Fruit fly (Drosophila melanogaster): ENCODE results near the gene subdued.

The subdued gene

DNA sequence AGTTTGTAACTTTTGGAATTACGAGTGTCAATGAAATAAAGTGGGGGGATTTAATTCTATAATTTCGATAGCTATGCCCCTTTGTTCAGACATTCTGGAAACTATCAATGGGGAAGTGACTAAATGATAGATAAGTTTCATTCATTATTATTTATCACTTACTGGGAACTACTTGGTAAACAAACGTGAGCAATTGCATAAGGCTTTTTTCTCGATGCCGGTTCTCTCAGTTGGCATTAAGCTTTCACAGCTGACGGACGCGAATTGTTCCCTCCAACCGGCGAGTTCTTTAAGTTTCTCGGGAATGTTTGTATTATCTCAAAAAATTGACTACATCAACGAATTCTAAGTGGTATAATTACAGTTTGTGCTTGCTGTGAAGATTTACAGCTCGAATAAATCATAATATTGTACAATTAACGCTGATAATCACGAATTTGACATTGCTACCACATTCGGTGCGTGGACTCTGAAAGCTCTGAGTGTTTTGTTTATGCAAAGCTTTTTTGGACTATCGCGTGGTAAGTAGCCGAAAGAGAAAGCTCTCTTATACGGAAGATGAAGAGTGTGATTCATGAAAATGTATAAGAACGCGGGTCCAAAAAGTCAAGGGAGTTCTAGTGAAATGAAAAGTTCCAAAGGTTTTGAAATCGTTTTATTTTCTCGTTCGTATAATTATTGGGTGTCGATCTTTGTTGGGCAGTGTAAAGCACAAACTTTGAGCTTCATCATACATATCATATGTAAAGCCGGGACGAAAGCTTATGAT, 28.9 kb upstream of the subdued start, which contains the start of gene Naam (continued):
- TF ChIP-seq ham (GFP tag; IDR thresholded peaks at IDR 0.05) (no peak), hth (optimal IDR thresholded peaks at IDR 0.05) (no peak), otp (GFP tag; IDR thresholded peaks at IDR 0.05) (peak; percentile 62; the same call in 1 of the 3 replicates), nmo (GFP tag; optimal IDR thresholded peaks at IDR 0.05) (peak; percentile 61), sisA (GFP tag; IDR thresholded peaks at IDR 0.05) (peak; percentile 58), CG17802 (tag; optimal IDR thresholded peaks at IDR 0.05) (peak; percentile 41), CG9215 (GFP tag; IDR thresholded peaks at IDR 0.05) (peak; percentile 53), mam (GFP tag; optimal IDR thresholded peaks at IDR 0.05) (peak; percentile 86), Oaz (GFP tag; IDR thresholded peaks at IDR 0.05) (no peak), sna (GFP tag; IDR thresholded peaks at IDR 0.05; ENCODE audit: partially characterized antibody) (no peak), CG14441 (GFP tag; IDR thresholded peaks at IDR 0.05) (peak; percentile 67), CG9609 (GFP tag; optimal IDR thresholded peaks at IDR 0.05) (peak; percentile 57), Bdp1 (GFP tag; optimal IDR thresholded peaks at IDR 0.05) (no peak), CG17612 (GFP tag; IDR thresholded peaks at IDR 0.05) (0 out of 2 replicates have a peak, but pooled peaks have one; percentile 32), CG34224 (GFP tag; IDR thresholded peaks at IDR 0.05; ENCODE audit: partially characterized antibody) (no peak), CG4854 (GFP tag; optimal IDR thresholded peaks at IDR 0.05) (peak; percentile 54), chinmo (GFP tag; IDR thresholded peaks at IDR 0.05; ENCODE audit: partially characterized antibody) (0 out of 4 replicates have a peak, but pooled peaks have one; percentile 25), CG5245 (GFP tag; optimal IDR thresholded peaks at IDR 0.05) (peak; percentile 36), p53 (GFP tag; optimal IDR thresholded peaks at IDR 0.05) (peak; percentile 55), NK7.1 (GFP tag; optimal IDR thresholded peaks at IDR 0.05) (peak; percentile 77), Awh (GFP tag; IDR thresholded peaks at IDR 0.05) (no peak), CG17385 (GFP tag; optimal IDR thresholded peaks at IDR 0.05) (peak; percentile 73), Spps (tag; optimal IDR thresholded peaks at IDR 0.05) (no peak), fd102C (GFP tag; optimal IDR thresholded peaks at IDR 0.05) (no peak), CG14965 (GFP tag; optimal IDR thresholded peaks at IDR 0.05; ENCODE audit: borderline replicate concordance) (peak; percentile 8), CG30020 (tag; optimal IDR thresholded peaks at IDR 0.05) (no peak), Mad (GFP tag; optimal IDR thresholded peaks at IDR 0.05) (peak; percentile 51), CG12219 (GFP tag; optimal IDR thresholded peaks at IDR 0.05) (peak; percentile 66), CG17829 (tag; optimal IDR thresholded peaks at IDR 0.05) (peak; percentile 74), CG4360 (GFP tag; IDR thresholded peaks at IDR 0.05) (no peak), ato (GFP tag; IDR thresholded peaks at IDR 0.05; ENCODE audit: partially characterized antibody) (no peak), ind (GFP tag; optimal IDR thresholded peaks at IDR 0.05) (peak; percentile 84), Tbp (GFP tag; optimal IDR thresholded peaks at IDR 0.05) (no peak), inv (GFP tag; IDR thresholded peaks at IDR 0.05; ENCODE audit: partially characterized antibody) (no peak), kah (GFP tag; optimal IDR thresholded peaks at IDR 0.05) (no peak), stwl (tag; optimal IDR thresholded peaks at IDR 0.05) (no peak), MBD-R2 (GFP tag; IDR thresholded peaks at IDR 0.05) (peak; percentile 40; the same call in 1 of the 2 replicates), unpg (GFP tag; optimal IDR thresholded peaks at IDR 0.05) (peak; percentile 85), usp (GFP tag; optimal IDR thresholded peaks at IDR 0.05) (no peak), run (tag; optimal IDR thresholded peaks at IDR 0.05) (peak; percentile 34), Stat92E (GFP tag; optimal IDR thresholded peaks at IDR 0.05) (no peak), CG7271 (tag; optimal IDR thresholded peaks at IDR 0.05) (no peak), z (GFP tag; IDR thresholded peaks at IDR 0.05) (no peak), ken (GFP tag; IDR thresholded peaks at IDR 0.05) (0 out of 3 replicates have a peak, but pooled peaks have one; percentile 49), sr (GFP tag; IDR thresholded peaks at IDR 0.05) (peak; percentile 28; the same call in 1 of the 3 replicates), HLH4C (GFP tag; IDR thresholded peaks at IDR 0.05; ENCODE audit: partially characterized antibody) (no peak), CG6254 (GFP tag; optimal IDR thresholded peaks at IDR 0.05) (peak; percentile 7), slou (GFP tag; optimal IDR thresholded peaks at IDR 0.05) (no peak), lilli (GFP tag; optimal IDR thresholded peaks at IDR 0.05) (peak; percentile 92)

Data from whole organism, embryonic.